Fruit fly (Drosophila melanogaster) whole organism: ENCODE measurements around the gene CG4911.

Source experiments
- CG8478 ChIP-seq: fragments of >200 bp; optimal IDR thresholded peaks from 2 replicates; lab custom pipeline; 2018; ENCODE audit warnings: inconsistent platforms
- Dll ChIP-seq: fragments of >200 bp; optimal IDR thresholded peaks from 2 replicates; lab custom pipeline; 2017
- EcR ChIP-seq, 2 experiments: fragments of >200 bp; optimal IDR thresholded peaks; 2 replicates each; lab custom pipeline; 2017; ENCODE audit warnings: missing biosample characterization in 2 of 2, missing genetic modification characterization in 2 of 2, missing genetic modification reagents in 2 of 2
- pan ChIP-seq: fragments of >200 bp; optimal IDR thresholded peaks from 2 replicates; lab custom pipeline; 2017
- psq ChIP-seq: fragments of >200 bp; optimal IDR thresholded peaks from 2 replicates; lab custom pipeline; 2017
- usp ChIP-seq: fragments of >200 bp; optimal IDR thresholded peaks from 2 replicates; lab custom pipeline; 2017; ENCODE audit warnings: missing biosample characterization, missing genetic modification characterization, mixed read lengths

The CG4911 gene

DNA sequence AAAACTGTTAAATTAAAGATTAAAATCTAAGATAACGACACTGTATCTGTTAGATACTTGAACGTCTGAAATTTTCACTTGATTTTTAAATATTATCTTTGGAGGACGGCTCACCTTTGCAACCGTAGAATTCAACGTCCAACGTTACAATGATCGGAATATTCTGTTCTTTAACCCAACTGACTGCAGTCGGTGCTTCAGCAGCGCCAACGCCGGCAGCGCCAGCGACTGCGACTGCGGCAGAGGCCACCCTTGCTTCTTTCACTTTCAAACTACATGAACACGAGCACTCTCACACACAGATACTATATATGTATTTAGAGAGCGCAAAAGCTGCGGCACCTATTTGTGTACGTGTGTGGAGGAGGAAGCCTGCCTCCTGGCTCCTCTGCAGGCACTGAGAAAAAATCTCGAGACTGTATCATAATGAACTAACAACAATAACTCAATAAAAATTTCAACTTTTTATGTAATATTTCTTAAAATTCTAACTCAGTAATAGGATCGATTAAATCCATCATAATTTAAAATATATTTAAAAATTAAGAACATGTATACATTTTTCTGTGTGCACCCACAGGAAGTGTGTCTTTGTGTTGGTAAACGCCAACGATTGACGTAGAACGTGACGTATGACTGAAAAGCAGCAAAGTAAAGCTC, 15.0 kb downstream of the CG4911 start:
- TF ChIP-seq Dll, result no peak
- TF ChIP-seq pan (lab: Kevin White, UChicago), result no peak
- no peak for TF ChIP-seq usp (GFP tag; lab: Kevin White, UChicago)

DNA sequence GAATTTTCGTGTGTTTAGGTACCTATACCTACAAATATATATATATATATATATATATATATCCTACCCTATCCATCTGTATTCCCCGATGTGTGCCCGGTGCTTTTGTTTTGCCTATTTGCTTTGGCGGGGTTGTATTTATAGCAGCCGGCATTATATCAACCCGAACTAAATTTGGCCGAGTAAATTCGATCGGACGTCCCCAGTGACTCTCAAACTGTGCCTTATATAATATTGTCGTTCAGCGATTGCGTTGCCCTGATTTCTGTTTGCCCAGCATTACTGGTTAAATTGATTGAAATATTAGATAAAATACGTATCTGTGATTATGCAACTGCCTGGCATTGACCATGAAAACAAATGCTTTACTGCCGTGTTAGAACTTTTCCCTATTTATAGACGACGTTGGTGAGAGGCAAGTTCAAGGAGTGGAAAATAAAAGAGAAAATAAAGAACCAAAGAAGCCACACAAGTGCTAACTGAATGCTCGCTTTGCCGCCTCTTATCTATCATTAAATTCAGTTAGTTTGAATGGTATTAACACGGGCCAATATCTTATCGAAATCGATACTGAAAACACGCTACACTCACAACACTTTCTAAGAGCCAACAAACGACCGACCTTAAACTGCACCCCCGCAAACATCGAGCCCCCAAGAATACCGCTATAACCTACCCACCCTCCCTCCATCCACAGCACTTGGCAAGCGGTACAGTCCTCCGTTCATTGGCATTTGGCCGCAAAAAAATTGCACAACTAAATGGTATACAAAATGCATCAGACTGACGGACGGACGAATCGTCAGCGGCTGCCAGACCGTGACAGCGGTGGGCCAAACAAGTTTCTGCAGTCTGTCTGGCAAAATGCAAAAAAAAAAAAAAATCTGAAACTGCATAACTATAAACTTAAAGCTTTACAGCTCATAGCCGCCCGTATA, 16.4 kb downstream of the CG4911 start:
- no peak for TF ChIP-seq CG8478
- peak; percentile 40 to 69 for TF ChIP-seq EcR (GFP tag; optimal IDR thresholded peaks at IDR 0.05; lab: Kevin White, UChicago)

DNA sequence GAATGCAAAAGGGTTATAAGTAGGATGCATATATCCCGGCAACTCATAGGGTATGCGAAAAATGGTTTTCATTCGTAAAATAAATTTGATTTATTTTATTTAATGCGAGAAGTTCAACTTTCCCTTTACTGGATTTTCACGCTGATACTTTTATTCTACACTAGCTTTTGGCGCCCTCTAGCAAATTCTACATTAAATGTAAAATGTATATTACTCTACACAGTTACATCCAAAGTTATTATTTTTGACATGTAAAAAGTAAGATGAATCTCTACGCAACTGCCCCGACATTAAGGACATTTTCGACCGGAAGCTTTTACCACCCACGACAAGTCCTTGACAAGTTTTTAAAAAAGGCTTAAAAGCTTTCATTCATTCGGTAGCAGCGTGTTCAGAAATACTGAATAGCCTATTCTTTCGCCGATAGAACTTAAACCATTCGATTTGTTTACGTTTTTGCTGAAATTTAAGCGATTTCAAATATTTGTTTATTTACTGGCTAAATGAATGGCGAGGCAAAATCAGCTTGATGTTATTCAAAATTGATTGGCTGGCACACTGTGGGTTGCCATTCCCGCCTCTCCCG, 17.6 kb downstream of the CG4911 start:
- TF ChIP-seq usp (GFP tag; lab: Kevin White, UChicago) (no peak), psq (no peak), pan (lab: Kevin White, UChicago) (no peak), EcR (GFP tag; optimal IDR thresholded peaks at IDR 0.05; lab: Kevin White, UChicago) (no peak), Dll (no peak), CG8478 (no peak)

DNA sequence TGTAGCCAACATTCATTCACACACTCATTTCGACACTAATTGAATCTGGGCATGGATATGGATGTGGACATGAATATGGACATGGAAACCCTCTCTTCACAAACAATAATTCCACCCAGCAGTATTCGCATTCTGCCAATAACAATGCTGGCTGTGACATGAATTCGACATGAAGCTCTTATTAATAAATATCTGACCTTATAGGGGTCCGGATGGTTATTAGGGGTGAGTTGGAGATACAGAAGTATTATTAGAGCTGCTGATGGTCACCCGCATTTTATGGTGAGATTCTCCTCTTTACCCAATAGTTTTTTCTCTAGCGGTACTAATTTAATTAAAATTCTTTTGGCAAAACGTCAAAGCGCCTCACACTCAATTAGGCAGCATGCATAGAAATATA, 18.3 kb downstream of the CG4911 start:
- no peak for TF ChIP-seq psq
- no peak for TF ChIP-seq EcR (GFP tag; optimal IDR thresholded peaks at IDR 0.05; lab: Kevin White, UChicago)
- TF ChIP-seq pan (lab: Kevin White, UChicago), result no peak
- TF ChIP-seq Dll, result no peak
- no peak for TF ChIP-seq CG8478

DNA sequence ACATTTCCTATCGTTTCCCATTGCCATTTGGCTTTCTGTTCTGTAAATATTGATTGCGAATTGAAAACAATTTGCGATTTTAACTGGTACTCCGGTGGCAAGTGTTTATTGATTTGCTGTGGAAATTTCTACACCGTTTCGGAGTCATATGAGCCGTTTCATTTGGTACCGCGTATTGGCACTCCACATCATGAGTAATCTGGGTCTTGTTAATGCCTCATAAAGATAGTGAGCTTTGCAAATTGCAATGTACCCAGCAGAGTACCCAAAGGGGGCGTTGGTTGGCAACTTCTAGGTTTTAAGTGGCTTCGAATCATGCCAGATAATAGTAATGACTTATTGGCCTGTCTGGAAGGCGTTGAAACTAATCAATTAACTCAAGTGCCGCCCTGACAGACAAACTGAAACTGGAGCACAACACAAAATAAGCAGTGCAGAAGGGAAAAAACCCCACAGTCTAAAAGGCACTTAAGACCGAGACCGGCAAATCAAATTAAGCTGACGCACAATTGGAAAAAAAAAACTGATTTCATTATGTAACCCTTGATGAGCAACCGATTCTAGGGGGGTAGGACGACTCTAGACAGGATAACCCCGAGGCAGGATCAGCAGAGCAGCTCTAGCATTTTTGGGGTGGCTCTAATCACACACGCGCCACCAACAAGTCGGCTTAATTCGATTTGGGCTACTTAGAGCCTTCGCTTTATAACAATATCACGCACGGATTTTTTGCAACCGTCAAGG, 19.6 kb downstream of the CG4911 start:
- TF ChIP-seq pan (lab: Kevin White, UChicago) (no peak), usp (GFP tag; lab: Kevin White, UChicago) (no peak), psq (no peak), CG8478 (no peak), Dll (no peak), EcR (GFP tag; optimal IDR thresholded peaks at IDR 0.05; lab: Kevin White, UChicago) (no peak)

DNA sequence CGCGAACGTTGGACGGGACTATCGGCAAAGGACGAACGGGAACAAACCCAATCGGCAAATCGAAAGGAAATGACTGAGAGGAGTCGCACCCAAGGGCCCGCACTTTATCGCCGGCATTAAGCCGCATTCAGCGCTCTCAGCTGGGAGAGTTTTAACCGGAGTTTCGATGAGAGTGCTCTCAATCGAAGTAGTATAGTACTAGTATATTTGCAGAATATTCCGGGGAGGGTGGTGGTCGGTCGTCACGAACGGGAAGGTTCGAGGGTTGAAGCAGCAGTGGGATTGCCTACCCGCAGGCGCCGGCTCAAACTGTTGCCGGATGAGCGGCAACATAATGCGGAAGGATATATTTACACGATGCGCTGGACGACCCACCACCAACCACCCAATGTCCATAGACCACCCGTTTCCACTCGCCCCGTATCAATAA, 20.7 kb downstream of the CG4911 start:
- TF ChIP-seq EcR (GFP tag; optimal IDR thresholded peaks at IDR 0.05; lab: Kevin White, UChicago), result no peak
- no peak for TF ChIP-seq psq
- TF ChIP-seq usp (GFP tag; lab: Kevin White, UChicago), result no peak
- no peak for TF ChIP-seq CG8478
- no peak for TF ChIP-seq Dll
- TF ChIP-seq pan (lab: Kevin White, UChicago), result no peak

DNA sequence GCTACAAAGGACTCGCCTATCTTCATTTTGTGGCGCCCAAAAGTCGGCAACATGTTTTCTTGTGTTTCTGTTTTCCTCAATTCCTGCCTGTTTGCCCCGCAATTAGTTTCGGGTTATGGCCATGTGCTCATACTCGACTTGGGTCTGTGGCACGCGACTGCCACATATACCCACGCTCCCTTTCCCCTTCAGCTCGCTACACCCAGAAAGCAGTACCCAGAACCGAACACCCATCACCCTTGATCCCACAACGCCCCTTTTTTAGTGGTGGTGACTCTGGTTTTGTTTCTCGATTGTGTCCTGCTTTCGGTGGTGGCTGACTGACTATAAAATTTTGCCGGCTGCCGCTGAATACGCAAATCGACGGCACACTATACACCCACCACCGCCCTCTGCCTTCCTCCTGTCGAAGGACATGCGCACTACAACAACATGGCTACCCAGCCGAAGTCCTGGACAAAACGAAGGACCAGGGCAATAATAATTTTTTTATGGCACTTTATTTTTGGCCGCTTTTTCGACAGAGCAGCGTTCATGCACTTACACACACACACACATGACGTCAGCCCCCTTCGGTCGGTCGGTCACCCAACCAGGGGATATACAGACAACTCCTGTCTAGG, 22.0 kb downstream of the CG4911 start:
- TF ChIP-seq psq, result no peak
- TF ChIP-seq CG8478, result no peak
- TF ChIP-seq pan (lab: Kevin White, UChicago), result no peak
- TF ChIP-seq Dll, result no peak
- TF ChIP-seq EcR (GFP tag; optimal IDR thresholded peaks at IDR 0.05; lab: Kevin White, UChicago), result no peak
- TF ChIP-seq usp (GFP tag; lab: Kevin White, UChicago), result no peak

DNA sequence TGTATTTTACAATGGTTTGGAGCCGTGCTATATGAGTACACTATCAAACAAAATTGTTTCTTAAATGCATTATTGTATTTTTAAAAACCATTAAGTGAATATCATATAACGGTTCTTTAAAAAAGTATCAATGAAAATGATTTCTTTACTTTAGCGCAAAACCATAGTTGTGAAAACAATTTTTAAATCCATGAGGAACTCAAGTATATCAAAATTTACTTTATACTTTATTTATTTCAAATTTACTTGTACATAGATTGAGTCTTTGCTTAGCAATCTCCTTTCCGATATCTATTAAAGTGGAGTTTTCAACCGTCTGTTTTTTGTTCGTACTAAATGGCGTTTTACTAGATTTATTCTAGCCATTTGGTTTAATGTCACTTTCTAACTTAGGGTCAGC, 25.5 kb downstream of the CG4911 start, which contains the start of gene Argk2:
TSS of gene Argk2 (plus strand) at position 378 of the 400 bp plus-strand sequence.
- TF ChIP-seq Dll (no peak), usp (GFP tag; lab: Kevin White, UChicago) (no peak), psq (no peak), CG8478 (no peak), pan (lab: Kevin White, UChicago) (no peak), EcR (GFP tag; optimal IDR thresholded peaks at IDR 0.05; lab: Kevin White, UChicago) (no peak)

DNA sequence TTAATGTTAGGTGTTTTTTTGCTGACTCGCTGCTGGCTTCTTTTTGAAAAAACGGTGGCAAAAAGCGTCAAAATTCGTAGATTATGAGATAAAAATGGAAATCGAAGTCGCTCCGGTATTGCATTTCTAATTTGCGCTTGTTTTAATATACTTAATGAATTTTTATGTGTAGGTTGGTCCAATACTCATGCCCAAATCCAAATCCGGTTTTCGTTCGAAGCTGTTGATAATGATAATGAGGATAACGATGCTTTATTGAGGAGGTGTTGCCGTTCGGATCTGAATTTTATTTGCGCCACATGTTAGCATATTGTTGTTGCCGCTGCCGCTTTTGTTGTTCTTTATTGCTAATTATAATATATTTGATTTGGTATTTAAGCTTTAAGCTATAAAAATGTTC, 26.3 kb downstream of the CG4911 start:
- no peak for TF ChIP-seq usp (GFP tag; lab: Kevin White, UChicago)

DNA sequence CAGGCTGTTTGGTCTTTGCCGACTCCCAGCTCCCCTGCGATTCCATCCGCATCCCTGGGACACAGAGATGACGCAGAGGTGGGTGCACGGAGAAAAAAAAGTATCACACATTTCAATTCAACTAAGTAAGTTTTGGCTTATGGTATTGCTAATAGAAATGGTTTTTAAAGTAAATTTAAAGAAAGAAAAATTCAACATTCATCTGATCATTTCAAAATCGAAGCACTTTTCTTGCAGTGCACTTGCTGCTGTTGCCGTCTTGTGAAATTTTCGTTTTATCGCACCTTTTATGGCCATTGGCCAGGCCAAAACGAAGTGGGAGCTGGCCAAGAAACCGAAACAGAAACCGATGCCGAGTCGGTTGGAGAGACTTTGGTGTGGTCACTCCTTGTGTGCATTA, 27.2 kb downstream of the CG4911 start:
- TF ChIP-seq usp (GFP tag; lab: Kevin White, UChicago), result no peak
- TF ChIP-seq EcR (GFP tag; optimal IDR thresholded peaks at IDR 0.05; lab: Kevin White, UChicago), result no peak
- no peak for TF ChIP-seq pan (lab: Kevin White, UChicago)
- no peak for TF ChIP-seq Dll
- TF ChIP-seq CG8478, result no peak
- TF ChIP-seq psq, result no peak

DNA sequence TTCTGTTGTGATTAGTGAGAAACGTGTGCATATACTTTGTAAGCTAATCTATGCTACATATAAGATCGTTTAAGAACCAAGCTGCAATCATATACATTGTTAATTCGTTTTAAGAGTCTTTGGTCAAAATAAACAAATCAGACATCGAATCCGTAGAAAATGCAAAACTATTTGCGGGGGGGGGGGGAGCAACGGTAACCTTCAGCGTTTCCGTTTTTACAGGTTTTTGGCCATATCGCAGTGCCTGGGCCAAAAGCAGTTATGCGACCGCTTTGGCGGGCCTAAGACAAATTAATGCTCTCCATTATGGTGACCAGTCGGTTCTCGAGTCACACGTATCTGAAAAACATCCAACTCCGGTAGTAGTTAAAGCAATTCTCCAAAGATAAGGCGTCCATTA, 27.6 kb downstream of the CG4911 start:
- TF ChIP-seq psq (no peak), pan (lab: Kevin White, UChicago) (peak; percentile 24), Dll (no peak)

DNA sequence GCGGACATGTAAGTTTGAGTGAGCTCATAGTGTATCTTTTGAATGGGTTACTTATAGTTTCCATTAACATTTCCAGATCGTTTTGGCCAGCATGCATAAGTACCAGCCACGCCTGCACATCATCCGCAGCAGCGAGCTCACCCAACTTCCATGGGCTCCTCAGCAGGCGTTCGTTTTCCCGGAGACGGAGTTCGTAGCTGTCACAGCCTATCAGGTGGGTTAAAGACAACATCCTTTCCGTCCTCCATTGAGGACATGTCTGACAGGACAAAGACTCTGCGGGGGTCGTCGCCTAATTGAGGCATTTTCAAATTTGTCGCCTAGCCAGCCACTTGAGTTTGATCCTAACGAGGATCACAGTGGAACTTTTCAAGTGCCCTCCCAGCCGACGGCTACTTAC, 28.9 kb downstream of the CG4911 start:
- TF ChIP-seq CG8478 (no peak), EcR (GFP tag; optimal IDR thresholded peaks at IDR 0.05; lab: Kevin White, UChicago) (no peak), Dll (no peak), usp (GFP tag; lab: Kevin White, UChicago) (no peak)
